Fruit fly (Drosophila melanogaster) whole organism: ENCODE data around the gene Catsup.

Source experiments
- CG8478 ChIP-seq: fragments of >200 bp; optimal IDR thresholded peaks from 2 replicates; lab custom pipeline; 2018; ENCODE audit warnings: inconsistent platforms
- Dll ChIP-seq: fragments of >200 bp; optimal IDR thresholded peaks from 2 replicates; lab custom pipeline; 2017
- EcR ChIP-seq, 2 experiments: fragments of >200 bp; optimal IDR thresholded peaks; 2 replicates each; lab custom pipeline; 2017; ENCODE audit warnings: missing biosample characterization in 2 of 2, missing genetic modification characterization in 2 of 2, missing genetic modification reagents in 2 of 2
- pan ChIP-seq: fragments of >200 bp; optimal IDR thresholded peaks from 2 replicates; lab custom pipeline; 2017
- psq ChIP-seq: fragments of >200 bp; optimal IDR thresholded peaks from 2 replicates; lab custom pipeline; 2017
- usp ChIP-seq: fragments of >200 bp; optimal IDR thresholded peaks from 2 replicates; lab custom pipeline; 2017; ENCODE audit warnings: missing biosample characterization, missing genetic modification characterization, mixed read lengths

Gene Catsup

DNA sequence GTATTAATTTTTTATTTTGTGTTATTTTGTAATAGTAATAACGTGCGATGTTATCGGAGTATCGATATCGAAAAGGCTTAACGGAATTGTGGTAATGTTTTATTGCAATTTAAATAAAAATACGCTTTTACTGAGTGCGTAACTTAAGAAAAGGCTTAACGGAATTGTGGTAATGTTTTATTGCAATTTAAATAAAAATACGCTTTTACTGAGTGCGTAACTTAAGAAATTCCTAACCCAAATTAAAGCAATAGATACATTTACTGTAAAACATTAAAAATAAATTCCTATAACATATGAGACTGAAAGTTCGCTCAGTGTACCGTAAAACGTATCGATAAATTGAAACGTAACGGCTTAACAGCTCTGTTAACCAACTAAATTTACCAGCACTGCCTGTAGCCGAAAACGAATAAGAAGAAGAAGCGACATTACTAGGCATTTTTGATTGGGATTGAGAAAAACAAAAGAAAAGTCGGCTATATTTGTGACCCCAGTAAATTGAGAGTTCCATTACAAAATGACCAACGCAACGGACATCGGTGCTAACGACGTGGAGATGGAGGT, 10.0 kb downstream of the Catsup start, which contains the start of gene Rpn3:
TSS of gene Rpn3 (plus strand) at position 257 of the 567 bp plus-strand sequence.
- TF ChIP-seq EcR (GFP tag; optimal IDR thresholded peaks at IDR 0.05; lab: Kevin White, UChicago) (no peak), usp (GFP tag; lab: Kevin White, UChicago) (no peak), pan (no peak), CG8478 (no peak), Dll (lab: Kevin White, UChicago) (no peak), psq (no peak)

DNA sequence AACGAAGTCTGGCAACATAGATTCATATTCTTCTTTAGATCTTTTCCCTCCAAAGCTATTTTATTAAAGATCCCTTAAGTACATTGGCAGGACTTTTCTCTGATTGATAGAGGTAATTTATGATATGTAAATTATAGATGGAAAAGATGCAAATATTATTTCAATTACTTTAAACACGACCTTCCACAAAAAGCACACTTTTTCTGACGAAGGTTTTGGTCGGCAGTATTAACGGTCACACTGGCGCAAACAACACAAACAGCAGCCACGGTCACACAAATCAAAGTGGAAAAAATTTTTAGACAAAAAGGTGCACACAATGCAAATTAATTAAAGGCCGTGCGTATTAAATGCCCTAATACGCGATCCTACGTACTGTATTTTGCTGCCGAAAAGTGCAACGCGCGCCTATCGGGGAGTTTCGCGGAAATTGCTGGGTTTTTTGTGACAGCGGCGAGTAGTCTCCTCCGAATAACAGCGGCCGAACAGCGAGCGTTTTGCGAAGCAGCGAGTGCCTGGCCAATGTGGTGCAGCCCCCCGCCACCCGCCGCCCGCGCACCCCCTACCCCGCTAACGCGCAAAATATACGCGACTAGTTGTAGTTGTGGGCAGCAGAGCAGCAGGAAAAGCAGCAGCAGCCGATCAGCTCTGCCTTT, 12.3 kb downstream of the Catsup start, which contains the start of gene CG10492:
TSS of gene CG10492 (plus strand) at position 219 of the 656 bp plus-strand sequence.
- TF ChIP-seq Dll (lab: Kevin White, UChicago) (no peak), CG8478 (no peak), usp (GFP tag; lab: Kevin White, UChicago) (no peak), psq (no peak), EcR (GFP tag; optimal IDR thresholded peaks at IDR 0.05; lab: Kevin White, UChicago) (no peak), pan (no peak)

DNA sequence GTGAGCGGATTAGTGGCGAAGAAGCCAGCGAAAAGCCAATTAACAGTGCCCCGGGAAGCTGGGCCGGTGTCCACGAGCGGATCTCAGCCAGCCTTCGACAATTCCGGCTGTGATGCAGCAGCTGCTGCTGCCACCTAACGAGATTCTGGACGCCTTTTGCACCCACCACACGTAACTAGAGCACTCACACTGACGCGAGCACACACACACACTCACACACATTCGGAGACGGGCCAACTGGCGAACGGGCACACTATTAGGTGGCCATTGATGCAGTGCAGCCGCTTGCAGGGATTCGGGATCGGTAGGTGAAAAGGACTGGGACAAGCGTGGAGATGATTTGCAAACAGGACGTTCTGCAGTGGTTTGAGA, 12.8 kb downstream of the Catsup start:
- TF ChIP-seq psq, result no peak
- no peak for TF ChIP-seq Dll (lab: Kevin White, UChicago)
- TF ChIP-seq usp (GFP tag; lab: Kevin White, UChicago), result no peak

DNA sequence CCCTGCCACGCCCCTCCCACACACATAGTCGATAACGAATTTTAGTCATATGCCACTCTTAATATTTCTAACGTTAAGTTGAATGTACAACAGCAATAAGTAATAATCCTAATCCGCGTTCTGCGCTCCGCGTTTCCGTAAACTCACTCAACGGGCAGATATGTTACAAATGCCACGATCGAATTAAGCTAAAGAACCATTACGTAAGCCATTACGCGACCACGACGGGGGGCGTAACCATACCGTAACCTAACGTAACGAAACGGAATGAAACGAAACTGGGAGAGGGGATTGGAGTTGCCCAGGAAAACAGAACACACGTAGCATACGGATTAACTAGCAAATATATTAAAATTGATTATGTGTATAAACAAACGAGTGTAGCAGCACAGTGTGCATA, 16.1 kb downstream of the Catsup start:
- TF ChIP-seq CG8478 (no peak), psq (no peak), EcR (GFP tag; optimal IDR thresholded peaks at IDR 0.05; lab: Kevin White, UChicago) (no peak), pan (no peak), Dll (lab: Kevin White, UChicago) (no peak), usp (GFP tag; lab: Kevin White, UChicago) (no peak)

DNA sequence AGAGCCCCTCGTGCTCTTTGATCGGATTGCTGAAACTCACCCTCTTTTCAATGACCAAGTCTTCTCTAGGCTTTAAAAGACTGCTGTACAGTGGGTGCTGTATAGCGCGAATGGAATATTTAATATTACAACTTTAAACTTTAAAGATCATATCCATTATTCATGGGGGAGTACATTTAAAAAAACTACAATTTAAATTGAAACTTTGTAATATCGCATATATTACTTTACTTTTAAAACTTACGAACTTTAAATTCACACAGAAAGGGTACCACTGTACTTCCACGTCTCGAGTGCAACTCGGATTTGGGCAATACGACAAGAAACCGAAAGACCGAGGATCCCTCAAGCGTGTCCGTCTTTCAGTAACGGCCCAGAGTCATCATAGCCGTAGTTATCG, 17.3 kb downstream of the Catsup start, which contains the start of gene Phlpp:
TSS of gene Phlpp (plus strand) at position 214 of the 400 bp plus-strand sequence.
- TF ChIP-seq CG8478, result no peak
- TF ChIP-seq Dll (lab: Kevin White, UChicago), result no peak
- TF ChIP-seq EcR (GFP tag; optimal IDR thresholded peaks at IDR 0.05; lab: Kevin White, UChicago), result no peak
- no peak for TF ChIP-seq pan
- no peak for TF ChIP-seq usp (GFP tag; lab: Kevin White, UChicago)
- TF ChIP-seq psq, result no peak

DNA sequence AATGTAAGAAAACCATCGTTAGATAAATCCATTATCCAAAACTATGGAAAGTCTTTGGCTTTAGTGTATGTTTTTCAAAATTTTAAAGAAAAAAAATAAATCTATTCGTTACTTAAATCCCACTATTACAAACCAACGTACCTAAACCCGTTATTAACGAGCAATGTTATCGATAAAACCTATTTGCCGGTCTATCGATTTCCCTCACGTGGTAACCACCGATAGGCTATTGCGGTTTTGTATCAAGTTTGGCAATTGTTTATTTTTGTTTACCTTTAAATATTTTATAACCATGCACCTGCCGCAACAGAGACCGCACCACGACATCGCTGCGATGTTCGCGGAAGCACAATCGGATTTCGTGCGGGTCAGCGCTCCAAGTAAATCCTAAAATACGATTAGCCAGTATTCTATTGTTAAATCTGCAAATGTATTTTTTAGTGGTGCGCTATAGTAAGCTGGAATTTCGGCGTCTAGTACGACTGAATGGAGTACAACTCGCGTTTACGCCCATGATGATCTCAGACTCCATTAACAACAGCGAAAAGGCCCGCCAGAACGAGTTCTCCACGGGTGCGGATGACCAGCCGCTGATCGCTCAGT, 21.5 kb downstream of the Catsup start, which contains the start of gene Dus4:
TSS of gene Dus4 (plus strand) at position 206 of the 603 bp plus-strand sequence.
- TF ChIP-seq pan, result no peak
- no peak for TF ChIP-seq usp (GFP tag; lab: Kevin White, UChicago)
- TF ChIP-seq CG8478, result no peak
- no peak for TF ChIP-seq psq

DNA sequence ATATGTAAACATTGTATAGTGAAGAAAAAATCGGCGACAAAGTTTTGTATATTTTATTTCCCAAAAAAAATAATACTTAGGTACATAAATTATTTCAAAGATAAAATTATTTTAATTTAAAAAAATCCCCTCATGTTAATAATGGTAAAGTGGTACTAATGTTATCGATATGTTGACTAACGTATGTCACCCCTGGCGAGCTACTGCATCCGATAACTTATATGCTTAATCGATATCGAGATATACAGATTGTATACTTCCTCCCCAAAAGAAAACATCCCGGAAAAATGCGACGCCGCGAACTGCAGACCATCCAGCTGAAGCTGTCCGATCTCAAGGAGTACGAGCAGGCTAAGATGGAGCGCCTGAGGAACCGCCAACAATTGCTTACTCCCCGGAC, 23.0 kb downstream of the Catsup start, which contains the start of gene CG17343:
TSS of gene CG17343 (plus strand) at position 224 of the 400 bp plus-strand sequence.
- TF ChIP-seq Dll (lab: Kevin White, UChicago), result no peak
- no peak for TF ChIP-seq usp (GFP tag; lab: Kevin White, UChicago)

DNA sequence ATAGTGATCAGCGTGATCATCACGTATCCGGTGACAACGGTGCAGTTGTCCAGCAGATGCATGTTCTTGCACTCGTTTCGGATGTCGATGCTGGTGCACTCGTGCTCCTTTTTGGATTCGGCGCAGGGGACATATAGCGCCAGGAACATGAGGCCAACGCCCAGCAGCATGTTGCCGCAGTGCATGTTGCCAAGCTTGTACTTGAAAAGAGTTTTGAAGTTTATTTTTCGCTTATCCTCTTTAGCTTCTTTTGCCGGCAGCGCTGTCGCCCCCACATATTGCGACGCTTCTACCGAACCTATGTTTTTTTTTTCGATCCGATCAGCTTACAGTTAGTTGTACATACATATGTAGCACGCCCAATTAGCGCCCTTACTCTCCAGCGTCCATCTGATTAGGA, 26.7 kb downstream of the Catsup start:
- TF ChIP-seq pan (no peak), CG8478 (no peak), Dll (lab: Kevin White, UChicago) (no peak), EcR (GFP tag; optimal IDR thresholded peaks at IDR 0.05; lab: Kevin White, UChicago) (no peak), psq (no peak), usp (GFP tag; lab: Kevin White, UChicago) (no peak)

DNA sequence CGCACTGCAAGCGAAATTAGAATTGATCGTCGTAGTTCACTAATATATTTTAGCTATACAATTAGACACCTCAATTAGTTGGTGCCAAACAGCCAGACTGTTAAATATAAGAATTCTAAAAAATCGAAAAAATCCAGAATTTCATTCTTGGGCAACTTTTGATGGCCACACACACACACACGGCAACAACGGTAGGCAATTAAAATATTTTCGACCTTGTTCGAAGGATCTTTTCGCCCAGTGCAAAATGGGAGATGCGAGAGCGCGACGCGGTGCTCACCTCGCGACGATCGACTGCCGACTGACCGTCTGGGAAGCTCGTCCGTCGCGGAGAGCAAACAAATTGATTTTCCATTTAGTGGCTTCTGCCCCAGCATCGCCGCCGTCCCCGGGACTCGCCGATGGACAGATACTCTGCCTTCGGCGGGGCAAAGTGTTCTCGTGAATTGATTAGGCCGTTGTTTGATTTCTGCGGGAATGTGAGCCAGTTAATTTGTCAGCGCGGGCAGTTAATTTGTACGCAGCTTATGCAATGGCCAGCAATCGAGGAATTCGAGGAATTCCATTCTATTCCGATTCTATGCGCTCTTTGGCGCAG, 28.0 kb downstream of the Catsup start, which contains the start of gene CG10702:
TSS of gene CG10702 (minus strand) at position 304 of the 598 bp plus-strand sequence.
- no peak for TF ChIP-seq Dll (lab: Kevin White, UChicago)
- TF ChIP-seq usp (GFP tag; lab: Kevin White, UChicago), result no peak
- no peak for TF ChIP-seq EcR (GFP tag; optimal IDR thresholded peaks at IDR 0.05; lab: Kevin White, UChicago)
- TF ChIP-seq psq, result no peak
- no peak for TF ChIP-seq CG8478
- TF ChIP-seq pan, result no peak

DNA sequence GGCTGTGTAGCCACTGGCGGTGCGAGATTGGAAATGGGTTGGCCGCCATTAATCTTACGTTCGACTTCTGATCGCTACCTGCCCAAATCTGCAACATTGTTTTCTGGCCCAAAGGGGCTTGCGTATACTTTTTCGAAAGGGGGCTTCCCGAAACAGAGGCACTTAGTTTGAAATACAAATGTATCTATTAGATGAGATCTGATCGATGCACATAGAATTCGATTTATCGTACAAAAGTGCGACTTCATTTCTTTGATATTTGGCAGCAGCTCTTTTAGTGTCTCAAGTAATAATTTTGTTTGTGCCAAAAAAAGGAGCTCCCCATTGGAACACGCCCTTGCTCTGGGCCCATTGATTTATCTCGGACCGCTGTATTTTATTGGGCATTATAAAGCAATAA, 30.1 kb downstream of the Catsup start:
- TF ChIP-seq CG8478 (no peak), psq (no peak), usp (GFP tag; lab: Kevin White, UChicago) (no peak), Dll (lab: Kevin White, UChicago) (no peak), pan (no peak), EcR (GFP tag; optimal IDR thresholded peaks at IDR 0.05; lab: Kevin White, UChicago) (no peak)

DNA sequence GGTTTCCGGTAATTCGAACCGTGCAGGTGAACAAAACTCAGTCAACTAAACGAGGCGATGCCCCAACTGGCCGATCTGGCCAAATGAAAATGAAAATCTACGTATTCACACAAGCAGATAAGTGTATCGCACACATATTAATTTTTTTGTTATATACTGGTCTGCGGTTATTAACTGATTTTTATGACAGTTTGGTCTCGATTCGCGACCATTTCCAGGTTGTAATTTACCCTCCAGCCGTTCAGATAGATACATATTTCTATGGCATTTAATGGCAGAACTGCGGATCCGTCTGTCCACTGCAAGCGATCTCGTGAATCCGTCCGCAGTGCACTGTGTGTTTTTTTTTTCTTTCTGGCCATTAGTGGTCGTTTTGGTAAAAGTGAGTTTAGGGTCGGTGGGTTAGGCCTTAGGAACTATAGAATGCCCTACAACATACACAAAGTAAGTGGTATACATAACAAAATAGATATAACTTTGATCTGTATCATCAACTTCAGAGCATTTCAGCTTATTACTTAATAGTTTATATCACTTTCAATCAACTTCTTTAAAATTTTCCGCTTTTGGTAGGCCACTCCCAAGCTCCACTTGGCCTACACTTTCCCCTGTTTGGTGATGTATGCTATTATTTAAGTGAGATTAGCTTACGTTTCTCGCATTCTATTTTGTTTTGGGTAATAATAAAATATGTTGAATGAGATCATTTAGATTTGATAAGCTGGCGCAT, 32.6 kb downstream of the Catsup start, which contains the start of gene CG17572:
TSS of gene CG17572 (minus strand) at position 51 of the 730 bp plus-strand sequence.
- TF ChIP-seq CG8478 (no peak), Dll (lab: Kevin White, UChicago) (no peak), pan (no peak), psq (no peak), EcR (GFP tag; optimal IDR thresholded peaks at IDR 0.05; lab: Kevin White, UChicago) (no peak), usp (GFP tag; lab: Kevin White, UChicago) (no peak)

DNA sequence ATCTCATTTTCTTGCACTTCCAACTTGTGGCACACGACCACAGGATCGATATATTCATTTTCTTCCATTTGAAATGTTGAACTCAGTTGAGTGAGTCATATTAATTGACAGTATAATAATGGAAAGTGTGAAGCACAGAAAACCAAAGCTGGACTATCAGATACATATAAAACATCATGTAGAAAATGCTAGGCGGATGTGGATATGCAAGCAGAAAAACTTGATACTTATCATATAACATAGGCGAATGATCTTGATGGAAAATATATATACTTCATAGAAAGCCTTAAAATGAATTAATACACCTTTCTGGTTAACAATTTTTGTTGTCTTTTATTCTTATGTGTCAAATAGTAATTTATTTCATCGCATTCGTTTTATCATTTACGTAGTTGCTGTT, 37.3 kb downstream of the Catsup start, which contains the start of gene CG10700:
TSS of gene CG10700 (minus strand) at position 101 of the 400 bp plus-strand sequence.
- no peak for TF ChIP-seq CG8478
- no peak for TF ChIP-seq psq
- no peak for TF ChIP-seq EcR (GFP tag; optimal IDR thresholded peaks at IDR 0.05; lab: Kevin White, UChicago)
- no peak for TF ChIP-seq usp (GFP tag; lab: Kevin White, UChicago)
- TF ChIP-seq pan, result no peak
- TF ChIP-seq Dll (lab: Kevin White, UChicago), result no peak
